Fruit fly (Drosophila melanogaster) S2 (cell line): ENCODE data around the gene CG15578.
"Not testable (repeated sequence)": the region's sequence is repeated elsewhere in the genome, so short reads cannot be mapped to it uniquely, and the experiment has no call there.

ENCODE experiments used
- CG8478 ChIP-seq: fragments of >200 bp; optimal IDR thresholded peaks from 2 replicates; lab custom pipeline; 2018
- CTCF ChIP-seq, 2 experiments: fragments of >200 bp; optimal IDR thresholded peaks; 2 replicates each; lab custom pipeline; 2018

The CG15578 gene

DNA sequence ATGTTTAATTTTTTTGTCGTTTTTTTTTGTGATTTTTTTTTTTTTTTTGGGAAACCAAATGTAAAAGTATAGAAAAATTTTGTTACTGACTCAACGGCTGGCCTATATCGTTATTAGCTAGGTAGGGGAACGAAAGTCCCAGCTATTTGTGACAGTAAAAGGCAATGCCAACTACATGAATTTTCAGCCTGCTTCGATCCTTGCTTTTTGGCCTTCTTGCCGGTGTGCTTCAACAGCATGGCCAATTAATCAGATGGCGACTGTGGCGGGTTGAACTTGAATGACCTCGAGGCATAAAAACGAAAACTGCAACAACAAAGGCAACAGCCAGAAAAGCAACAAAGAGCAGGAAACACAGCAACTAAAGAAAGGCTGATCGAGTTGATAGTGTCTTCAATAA is at the start of gene CG15578:
CG15578 (minus strand) TSS at position 101 of the 400 bp plus-strand sequence.
- TF ChIP-seq CTCF (optimal IDR thresholded peaks at IDR 0.05; lab: Kevin White, UChicago) (no peak), CG8478 (lab: Kevin White, UChicago) (no peak)

DNA sequence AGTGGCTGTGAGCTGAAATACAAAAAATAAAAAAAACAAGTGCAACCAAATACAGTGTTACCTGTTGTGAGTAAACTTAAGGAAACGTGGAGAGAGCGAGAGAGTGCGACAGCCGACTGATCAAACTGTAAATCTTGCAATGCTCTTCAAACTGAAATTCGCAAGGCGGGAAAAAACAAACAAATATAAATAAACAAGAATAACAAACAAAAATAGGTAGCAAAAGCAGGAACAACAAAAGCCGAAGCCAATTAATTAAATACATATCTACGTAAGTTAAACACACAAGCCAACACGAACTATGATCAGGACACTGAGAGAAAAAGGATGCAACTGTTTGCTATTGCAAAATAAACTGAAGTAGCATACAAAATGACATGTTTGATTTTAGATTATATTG is 47.6 kb upstream of the CG15578 start:
- TF ChIP-seq CG8478 (lab: Kevin White, UChicago) (no peak), CTCF (optimal IDR thresholded peaks at IDR 0.05; lab: Kevin White, UChicago) (no peak)

DNA sequence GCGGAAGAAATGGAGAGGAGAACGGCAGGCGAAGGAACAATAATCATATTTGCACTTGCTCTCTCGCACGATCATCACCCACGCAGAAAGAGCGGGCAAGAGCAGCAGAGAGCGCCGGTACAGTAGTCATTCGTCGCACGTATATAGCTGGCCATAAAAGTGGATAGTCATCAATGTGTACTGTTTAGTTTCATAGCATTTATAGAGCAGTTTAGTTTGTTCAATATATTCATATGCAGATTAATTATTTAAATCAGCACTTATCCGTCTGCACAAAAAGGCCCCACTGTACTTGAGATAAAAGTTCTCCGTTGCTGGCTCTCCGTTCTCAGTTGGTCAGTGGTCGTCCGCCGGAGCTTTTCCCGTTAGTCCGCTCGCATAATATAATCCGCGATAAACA is 47.0 kb upstream of the CG15578 start:
- TF ChIP-seq CTCF (optimal IDR thresholded peaks at IDR 0.05; lab: Kevin White, UChicago) (no peak), CG8478 (lab: Kevin White, UChicago) (no peak)

DNA sequence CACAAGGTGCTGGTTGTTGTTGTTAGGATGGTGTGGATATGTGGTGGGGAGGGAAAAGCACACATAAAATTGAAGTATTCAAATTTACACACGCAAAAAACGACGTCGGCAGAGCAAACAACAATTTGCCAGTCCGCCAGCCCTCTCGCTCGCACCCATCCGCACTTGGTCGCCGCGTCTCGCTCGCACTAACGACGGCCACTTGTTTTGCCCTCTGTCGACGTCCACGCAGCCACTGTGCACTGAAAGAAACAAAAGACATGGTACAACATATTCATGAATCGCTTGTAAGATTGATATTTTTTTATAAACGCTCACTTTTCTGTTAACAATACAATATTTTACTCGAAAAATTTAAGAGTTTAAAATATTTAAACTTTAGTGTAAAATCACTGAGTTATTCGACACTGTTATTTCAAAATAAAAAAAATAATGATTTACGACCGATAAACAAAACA is 46.2 kb upstream of the CG15578 start:
- no peak for TF ChIP-seq CTCF (optimal IDR thresholded peaks at IDR 0.05; lab: Kevin White, UChicago)
- TF ChIP-seq CG8478 (lab: Kevin White, UChicago) = no peak

DNA sequence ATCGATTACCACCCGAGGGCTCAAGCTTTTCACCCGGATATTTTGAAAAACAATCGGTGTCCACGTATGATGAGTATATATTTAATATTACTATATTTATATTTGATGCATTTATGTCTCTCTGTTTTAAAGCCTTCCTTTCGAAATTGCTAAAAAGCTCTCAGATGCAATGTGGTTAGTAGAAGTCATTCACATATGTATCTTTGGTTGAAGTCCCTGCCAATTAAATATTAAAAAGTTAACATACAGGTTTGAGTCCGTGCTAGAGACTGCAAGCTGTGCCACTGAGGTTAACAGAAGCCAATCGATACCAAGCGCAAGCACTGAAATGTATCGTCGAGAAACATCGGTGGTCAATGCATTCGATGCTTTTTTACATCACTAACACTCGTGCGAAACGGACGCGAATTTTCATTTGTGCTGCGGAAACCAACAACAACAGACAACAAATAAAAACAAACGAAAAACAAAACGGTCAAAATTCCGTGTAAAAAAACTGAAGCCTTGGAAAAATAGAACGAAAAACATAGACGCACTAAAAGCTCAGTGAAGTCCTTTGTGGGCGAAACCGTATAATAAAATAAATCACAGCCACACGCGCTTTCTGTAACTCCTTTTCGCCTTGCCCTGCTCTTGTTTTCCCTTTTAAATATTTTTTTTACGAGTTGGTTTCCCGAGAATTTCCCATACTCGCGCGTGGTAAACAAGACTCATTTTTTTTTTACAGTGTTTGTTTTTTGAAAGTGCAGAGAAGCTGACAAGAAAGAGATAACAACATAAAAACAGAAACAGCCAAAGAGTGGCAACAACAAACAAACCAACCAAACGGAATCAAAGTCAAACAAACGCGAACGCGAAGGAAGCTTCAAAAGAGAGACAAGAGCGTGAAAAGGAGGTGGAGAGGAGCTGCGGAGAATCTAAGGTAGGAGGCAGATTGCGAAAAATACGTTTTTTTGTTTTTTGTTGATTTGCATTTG is 44.8 kb upstream of the CG15578 start, which contains the start of gene norpA:
norpA (plus strand) TSS at position 393 of the 977 bp plus-strand sequence.
- TF ChIP-seq CTCF (optimal IDR thresholded peaks at IDR 0.05; lab: Kevin White, UChicago) (peak; percentile 47 to 52), CG8478 (lab: Kevin White, UChicago) (no peak)

DNA sequence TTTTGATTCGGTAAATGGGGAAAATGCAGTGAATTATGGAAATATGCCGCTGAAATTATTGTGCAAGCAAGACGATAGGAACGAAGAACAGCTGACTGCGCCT is 44.2 kb upstream of the CG15578 start, which contains the start of gene mRpL33:
mRpL33 (minus strand) TSS at position 101 of the 103 bp plus-strand sequence.
- TF ChIP-seq CG8478 (lab: Kevin White, UChicago) (no peak), CTCF (optimal IDR thresholded peaks at IDR 0.05; lab: Kevin White, UChicago) (no peak)

DNA sequence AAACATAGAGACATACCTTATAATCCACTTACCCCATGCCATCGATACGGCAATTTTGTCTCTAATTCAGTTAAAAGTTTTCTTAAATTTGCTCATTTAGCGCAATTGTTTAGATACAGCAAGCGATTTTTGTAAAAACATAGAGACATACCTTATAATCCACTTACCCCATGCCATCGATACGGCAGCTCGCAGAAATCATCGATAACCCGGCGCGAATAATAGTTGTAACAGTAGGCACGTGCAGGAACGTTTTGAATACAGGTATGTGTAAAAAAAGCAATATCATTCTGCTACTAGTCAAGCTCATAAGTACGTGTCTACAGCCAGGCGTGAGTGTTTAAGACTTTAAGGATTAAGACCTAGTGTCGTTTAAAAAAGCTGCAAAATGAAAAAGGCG is 41.5 kb upstream of the CG15578 start, which contains the start of gene NO66:
NO66 (plus strand) TSS at position 199 of the 400 bp plus-strand sequence.
- not testable (repeated sequence) for TF ChIP-seq CG8478 (lab: Kevin White, UChicago); CTCF (optimal IDR thresholded peaks at IDR 0.05; lab: Kevin White, UChicago)

DNA sequence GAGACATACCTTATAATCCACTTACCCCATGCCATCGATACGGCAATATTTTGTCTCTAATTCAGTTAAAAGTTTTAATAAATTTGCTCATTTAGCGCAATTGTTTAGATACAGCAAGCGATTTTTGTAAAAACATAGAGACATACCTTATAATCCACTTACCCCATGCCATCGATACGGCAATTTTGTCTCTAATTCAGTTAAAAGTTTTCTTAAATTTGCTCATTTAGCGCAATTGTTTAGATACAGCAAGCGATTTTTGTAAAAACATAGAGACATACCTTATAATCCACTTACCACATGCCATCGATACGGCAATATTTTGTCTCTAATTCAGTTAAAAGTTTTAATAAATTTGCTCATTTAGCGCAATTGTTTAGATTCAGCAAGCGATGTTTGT is 40.9 kb upstream of the CG15578 start, which contains the start of gene mei-9:
mei-9 (minus strand) TSS at position 101 of the 400 bp plus-strand sequence.
- not testable (repeated sequence) for TF ChIP-seq CG8478 (lab: Kevin White, UChicago); CTCF (optimal IDR thresholded peaks at IDR 0.05; lab: Kevin White, UChicago)

DNA sequence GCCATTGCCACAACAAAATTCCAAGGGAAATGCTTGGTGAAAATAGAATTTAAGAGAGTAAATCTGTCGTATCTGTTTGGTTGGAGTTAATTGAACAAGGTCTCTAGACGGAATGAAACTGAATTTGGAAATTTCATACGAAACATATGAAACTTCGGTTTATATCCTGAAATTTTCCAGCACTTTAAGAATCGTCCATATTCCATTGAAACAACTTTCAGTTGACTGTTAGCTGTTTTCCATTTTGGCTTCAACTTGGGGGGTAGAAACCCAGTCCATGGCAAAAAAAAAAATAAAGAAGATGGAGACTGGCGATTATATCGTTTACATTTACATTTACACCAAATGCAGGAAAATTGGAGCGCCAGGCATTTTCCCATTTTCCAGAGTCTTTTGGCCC is 33.9 kb upstream of the CG15578 start, which contains the start of gene CG15579:
CG15579 (minus strand) TSS at position 101 of the 400 bp plus-strand sequence.
- TF ChIP-seq CTCF (optimal IDR thresholded peaks at IDR 0.05; lab: Kevin White, UChicago) (no peak), CG8478 (lab: Kevin White, UChicago) (no peak)

DNA sequence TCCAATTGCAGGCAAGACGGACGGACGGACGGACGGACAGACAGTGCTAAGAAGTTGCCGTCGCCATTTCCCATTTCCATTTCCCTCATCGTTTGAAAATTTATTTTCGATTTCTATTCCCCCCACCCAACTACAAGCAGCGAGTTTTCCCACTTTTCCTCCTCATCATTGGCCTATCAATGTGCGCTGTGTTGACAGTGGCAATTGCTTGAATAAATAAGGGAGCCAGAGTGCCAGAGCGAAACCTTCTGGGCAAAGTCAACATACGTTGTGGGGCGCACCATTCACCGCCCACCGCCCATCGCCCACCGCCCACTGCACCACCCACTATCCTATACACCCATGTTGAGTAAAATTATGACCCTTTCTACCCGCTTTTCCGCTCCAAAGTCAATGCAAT is 28.2 kb upstream of the CG15578 start:
- no peak for TF ChIP-seq CTCF (optimal IDR thresholded peaks at IDR 0.05; lab: Kevin White, UChicago)
- no peak for TF ChIP-seq CG8478 (lab: Kevin White, UChicago)

DNA sequence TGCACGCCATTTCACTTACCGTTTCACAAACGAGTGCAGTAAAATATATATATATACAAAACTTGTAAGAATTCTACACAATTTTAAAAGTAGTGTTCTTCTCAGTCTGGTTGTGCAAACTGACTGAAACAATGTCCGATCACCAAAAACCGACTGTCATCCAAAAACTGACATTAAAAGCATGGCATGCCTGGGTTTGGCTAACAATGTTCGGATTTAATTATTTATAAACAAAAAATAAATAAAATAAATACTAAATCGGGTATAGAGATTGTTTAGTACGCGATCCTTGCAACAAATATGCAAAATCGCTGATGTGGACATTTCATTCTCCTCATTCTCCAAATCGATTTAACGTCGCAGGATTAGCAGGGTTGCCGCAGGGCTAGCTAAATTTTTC is 24.5 kb upstream of the CG15578 start, which contains the start of gene CG12692:
CG12692 (minus strand) TSS at position 101 of the 400 bp plus-strand sequence.
- TF ChIP-seq CTCF (optimal IDR thresholded peaks at IDR 0.05; lab: Kevin White, UChicago) (no peak), CG8478 (lab: Kevin White, UChicago) (no peak)

DNA sequence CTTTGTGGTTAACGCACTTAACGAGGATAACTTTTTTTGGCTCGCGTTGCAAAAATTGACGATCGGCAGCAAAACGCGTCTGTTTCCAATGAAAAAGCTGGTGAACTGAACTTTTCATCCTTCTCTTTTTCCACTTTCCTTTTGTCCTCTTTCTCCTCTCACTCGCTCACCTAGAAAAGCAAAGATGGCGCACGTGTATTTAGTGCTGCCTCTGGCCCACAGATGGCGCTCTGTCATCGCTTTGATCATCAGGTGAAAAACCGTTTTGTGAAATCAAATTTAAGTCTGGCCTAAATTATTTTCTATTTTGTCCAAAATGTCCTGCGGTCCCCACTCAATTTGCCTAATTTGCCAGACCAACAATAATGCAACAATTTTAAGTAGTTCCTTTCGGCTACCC is 15.7 kb upstream of the CG15578 start:
- TF ChIP-seq CG8478 (lab: Kevin White, UChicago) (no peak), CTCF (optimal IDR thresholded peaks at IDR 0.05; lab: Kevin White, UChicago) (peak; percentile 81 to 82)

DNA sequence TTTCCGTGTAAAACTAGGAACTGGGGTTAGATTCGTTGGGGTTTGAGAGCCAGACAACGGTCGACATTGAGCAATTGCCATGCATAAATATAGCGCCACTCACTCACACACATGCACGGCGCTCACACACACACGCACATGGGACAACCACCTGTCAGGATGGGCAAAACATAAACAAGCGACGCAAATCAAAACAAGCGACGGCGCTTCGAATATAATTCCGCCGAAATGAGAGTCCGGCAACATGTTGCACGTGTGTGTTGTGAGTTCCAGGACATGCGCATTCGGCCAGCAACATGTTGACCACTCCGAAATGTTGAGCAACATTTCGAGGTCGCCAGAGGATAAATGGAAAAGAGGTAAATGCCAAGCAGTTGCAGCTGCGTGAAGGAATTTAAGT is 3.0 kb upstream of the CG15578 start:
- TF ChIP-seq CG8478 (lab: Kevin White, UChicago) = no peak
- TF ChIP-seq CTCF (optimal IDR thresholded peaks at IDR 0.05; lab: Kevin White, UChicago) = no peak

DNA sequence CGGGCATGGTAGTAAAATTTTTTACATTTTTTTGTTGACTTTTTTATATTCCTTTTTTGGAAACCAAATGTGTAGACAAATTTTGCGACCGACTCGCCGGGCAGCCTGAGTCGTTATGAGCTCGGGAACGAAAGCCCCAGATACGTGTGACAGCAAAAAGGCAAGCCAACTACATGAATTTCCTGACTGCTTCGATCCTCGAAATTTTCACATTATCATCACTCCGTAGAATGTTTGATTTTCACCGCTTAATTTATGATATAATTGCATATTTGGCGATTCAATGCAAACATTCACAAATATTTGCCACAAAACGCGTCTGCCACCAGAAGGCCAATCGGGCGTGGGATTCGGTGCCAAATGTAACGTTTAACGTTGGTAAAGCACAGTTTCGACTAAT is 861 bp downstream of the CG15578 start, which contains the start of gene CG15577:
CG15577 (minus strand) TSS at position 101 of the 400 bp plus-strand sequence.
- TF ChIP-seq CTCF (optimal IDR thresholded peaks at IDR 0.05; lab: Kevin White, UChicago) (no peak), CG8478 (lab: Kevin White, UChicago) (no peak)

DNA sequence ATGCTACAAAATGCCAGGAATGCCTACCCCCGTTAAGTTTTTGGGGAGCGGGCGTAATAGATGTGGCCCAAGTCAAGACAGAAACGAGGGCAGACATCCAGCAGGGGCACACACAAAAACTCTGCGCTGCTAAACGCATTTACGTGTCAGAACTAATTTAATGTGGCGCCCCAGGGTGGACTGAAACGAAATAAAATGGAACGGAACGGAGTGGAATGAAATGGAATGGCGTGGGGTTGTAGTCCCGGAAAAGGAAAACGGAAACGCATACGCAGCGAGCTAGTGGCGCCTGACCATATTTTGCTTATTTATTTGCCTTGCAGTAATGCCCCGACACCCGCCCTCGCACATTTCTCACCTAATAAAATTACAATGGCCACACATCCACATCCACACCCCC is 4.3 kb downstream of the CG15578 start:
- no peak for TF ChIP-seq CTCF (optimal IDR thresholded peaks at IDR 0.05; lab: Kevin White, UChicago)
- no peak for TF ChIP-seq CG8478 (lab: Kevin White, UChicago)
